Worm (Caenorhabditis elegans): ENCODE results near the gene srh-149.

The srh-149 gene

DNA sequence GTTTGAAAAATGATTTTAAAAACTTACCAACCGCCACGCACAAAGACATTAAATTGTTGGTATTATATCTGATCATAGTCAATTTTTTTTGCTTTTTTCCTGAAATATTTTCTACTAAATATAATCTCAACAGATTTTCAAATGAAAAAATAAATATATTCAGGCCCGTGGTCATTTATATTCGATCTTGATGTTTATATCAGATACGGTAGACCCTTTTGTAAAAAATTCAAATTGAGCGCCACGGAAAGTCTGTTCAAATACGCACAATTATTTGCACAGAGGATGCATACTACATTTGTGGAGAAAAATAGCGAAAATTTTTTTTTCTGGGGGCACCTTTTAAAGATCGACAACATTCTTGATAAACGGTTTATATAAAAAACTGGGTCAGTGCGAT is 48.6 kb downstream of the srh-149 start, which contains the start of gene T26E4.4:
T26E4.4 (minus strand) TSS at position 101 of the 400 bp plus-strand sequence.
- TF ChIP-seq hnd-1 (tag; optimal IDR thresholded peaks at IDR 0.05) (no peak), aly-1 (tag; optimal IDR thresholded peaks at IDR 0.05) (no peak), tbx-11 (GFP tag; IDR thresholded peaks at IDR 0.05) (no peak), ceh-13 (GFP tag; optimal IDR thresholded peaks at IDR 0.05) (no peak), tra-4 (tag; optimal IDR thresholded peaks at IDR 0.05) (no peak), ama-1 (optimal IDR thresholded peaks at IDR 0.05) (no peak), tbx-37 (GFP tag; conservative IDR thresholded peaks at IDR 0.05) (no peak), sea-1 (GFP tag; conservative IDR thresholded peaks at IDR 0.05) (no peak), B0310.2 (tag; optimal IDR thresholded peaks at IDR 0.05) (no peak), ceh-36 (tag; optimal IDR thresholded peaks at IDR 0.05) (no peak), ets-7 (tag; optimal IDR thresholded peaks at IDR 0.05) (no peak), scrt-1 (GFP tag; IDR thresholded peaks at IDR 0.05) (no peak), hmbx-1 (tag; optimal IDR thresholded peaks at IDR 0.05) (no peak), hmg-4 (GFP tag; optimal IDR thresholded peaks at IDR 0.05) (no peak), F13C5.2 (tag; optimal IDR thresholded peaks at IDR 0.05) (no peak), pes-1 (GFP tag; IDR thresholded peaks at IDR 0.05) (no peak), flt-1 (GFP tag; IDR thresholded peaks at IDR 0.05) (no peak)

All from whole organism, early embryonic.